Fruit fly (Drosophila melanogaster): ENCODE measurements around the gene CG31606.

The CG31606 gene

dm6 chr2L:8099615-8100375 lies 47.6 kb upstream of the CG31606 start (continued):
- TF ChIP-seq ewg (GFP tag; optimal IDR thresholded peaks at IDR 0.05), result no peak
- TF ChIP-seq MTF-1 (GFP tag; optimal IDR thresholded peaks at IDR 0.05; ENCODE audit: borderline replicate concordance), result no peak
- TF ChIP-seq Side (GFP tag; optimal IDR thresholded peaks at IDR 0.05), result no peak
- peak; percentile 85 for TF ChIP-seq CG7372 (GFP tag; IDR thresholded peaks at IDR 0.05)
- TF ChIP-seq NfI (GFP tag; optimal IDR thresholded peaks at IDR 0.05), result no peak
- no peak for TF ChIP-seq Doc2 (GFP tag; IDR thresholded peaks at IDR 0.05)
- no peak for TF ChIP-seq CG4360 (GFP tag; IDR thresholded peaks at IDR 0.05)
- TF ChIP-seq CG13287 (GFP tag; IDR thresholded peaks at IDR 0.05; ENCODE audit: partially characterized antibody), result no peak
- TF ChIP-seq CG17359 (tag; optimal IDR thresholded peaks at IDR 0.05), result no peak
- TF ChIP-seq CG33557 (GFP tag; optimal IDR thresholded peaks at IDR 0.05), result no peak
- no peak for TF ChIP-seq Spps (tag; optimal IDR thresholded peaks at IDR 0.05)
- TF ChIP-seq CG31365 (tag; optimal IDR thresholded peaks at IDR 0.05), result no peak
- TF ChIP-seq CG13424 (tag; optimal IDR thresholded peaks at IDR 0.05), result no peak
- peak in 1 of 2 experiments; percentile 53 for TF ChIP-seq Pdp1 (GFP tag; optimal IDR thresholded peaks at IDR 0.05)

- TF ChIP-seq CG10543 (GFP tag; optimal IDR thresholded peaks at IDR 0.05) (peak; percentile 88), BtbVII (GFP tag; optimal IDR thresholded peaks at IDR 0.05) (peak; percentile 65), CG17361 (GFP tag; IDR thresholded peaks at IDR 0.05) (peak; percentile 31; the same call in 1 of the 3 replicates), grau (tag; optimal IDR thresholded peaks at IDR 0.05) (peak; percentile 41), CG17359 (tag; optimal IDR thresholded peaks at IDR 0.05) (peak; percentile 22), CrebB (tag; optimal IDR thresholded peaks at IDR 0.05) (peak; percentile 12), ac (GFP tag; optimal IDR thresholded peaks at IDR 0.05) (peak; percentile 31), gem (tag; optimal IDR thresholded peaks at IDR 0.05) (peak; percentile 78), CG8924 (tag; optimal IDR thresholded peaks at IDR 0.05) (peak; percentile 7), PHDP (tag; optimal IDR thresholded peaks at IDR 0.05) (peak; percentile 45), HHEX (GFP tag; optimal IDR thresholded peaks at IDR 0.05) (peak; percentile 1), prd (optimal IDR thresholded peaks at IDR 0.05) (peak; percentile 10 to 71), prd (GFP tag; IDR thresholded peaks at IDR 0.05) (peak; percentile 12; the same call in 1 of the 3 replicates), phol (tag; optimal IDR thresholded peaks at IDR 0.05) (peak; percentile 23), CG5953 (GFP tag; IDR thresholded peaks at IDR 0.05) (no peak), CG17612 (GFP tag; IDR thresholded peaks at IDR 0.05) (0 out of 2 replicates have a peak, but pooled peaks have one; percentile 25), tll (GFP tag; optimal IDR thresholded peaks at IDR 0.05) (peak in 1 of 2 experiments; percentile 53), Dbx (GFP tag; IDR thresholded peaks at IDR 0.05) (peak; percentile 23; the same call in 1 of the 3 replicates), CG4404 (GFP tag; IDR thresholded peaks at IDR 0.05) (no peak), CG10959 (GFP tag; IDR thresholded peaks at IDR 0.05) (no peak), CG32767 (GFP tag; IDR thresholded peaks at IDR 0.05) (no peak), CG11723 (GFP tag; optimal IDR thresholded peaks at IDR 0.05) (peak; percentile 10), CG34376 (GFP tag; optimal IDR thresholded peaks at IDR 0.05) (peak; percentile 97), CG7839 (tag; optimal IDR thresholded peaks at IDR 0.05) (peak; percentile 24), eve (GFP tag; optimal IDR thresholded peaks at IDR 0.05) (peak in 1 of 2 experiments; percentile 65), cg (GFP tag; optimal IDR thresholded peaks at IDR 0.05) (peak; percentile 34), Scr (GFP tag; IDR thresholded peaks at IDR 0.05; ENCODE audit: partially characterized antibody) (no peak), Hmr (GFP tag; optimal IDR thresholded peaks at IDR 0.05) (peak; percentile 26), sd (tag; optimal IDR thresholded peaks at IDR 0.05) (peak; percentile 45), lab (GFP tag; optimal IDR thresholded peaks at IDR 0.05) (peak; percentile 64), Awh (GFP tag; IDR thresholded peaks at IDR 0.05) (peak; percentile 29; the same call in 1 of the 2 replicates), CG15269 (tag; optimal IDR thresholded peaks at IDR 0.05) (peak; percentile 25)
Observed at dm6 chr2L:8100489-8101352, 46.7 kb upstream of the CG31606 start.

Data from whole organism, embryonic.